Fruit fly (Drosophila melanogaster) whole organism, pupa: ENCODE data around the gene Adi1.

Experiments used
- CG10348 ChIP-seq: fragments of 200-800 bp; sonication (Bioruptor generic); IDR thresholded peaks from 2 replicates; pipeline ENCODE4 v1.3.6; 2022; ENCODE audit warnings: missing biosample characterization, missing genetic modification characterization
- CG12605 ChIP-seq: fragments of 200-800 bp; sonication (Bioruptor generic); IDR thresholded peaks from 2 replicates; pipeline ENCODE4 v1.3.6; 2022; ENCODE audit warnings: missing biosample characterization, missing genetic modification characterization
- CG13204 ChIP-seq: fragments of 200-800 bp; sonication (Bioruptor generic); optimal IDR thresholded peaks from 2 replicates; lab custom pipeline; 2018; ENCODE audit warnings: missing biosample characterization, mild to moderate bottlenecking, missing genetic modification characterization, moderate library complexity
- CG14655 ChIP-seq: fragments of 200-800 bp; sonication (Bioruptor generic); optimal IDR thresholded peaks from 3 replicates; lab custom pipeline; 2017; ENCODE audit warnings: mild to moderate bottlenecking, missing biosample characterization, missing genetic modification reagents, missing genetic modification characterization
- CG15710 ChIP-seq: fragments of 200-800 bp; sonication (Bioruptor generic); optimal IDR thresholded peaks from 2 replicates; lab custom pipeline; 2018; ENCODE audit warnings: missing biosample characterization, mild to moderate bottlenecking, missing genetic modification characterization, moderate library complexity
- CG17806 ChIP-seq: fragments of 200-800 bp; sonication (Bioruptor generic); optimal IDR thresholded peaks from 2 replicates; lab custom pipeline; 2018; ENCODE audit warnings: missing biosample characterization, mild to moderate bottlenecking, missing genetic modification characterization, moderate library complexity
- CG32121 ChIP-seq: fragments of 200-800 bp; sonication (Bioruptor generic); IDR thresholded peaks from 2 replicates; pipeline ENCODE4 v1.3.6; 2022; ENCODE audit warnings: missing biosample characterization, missing genetic modification characterization
- CG34367 ChIP-seq: fragments of 200-800 bp; sonication (Bioruptor generic); optimal IDR thresholded peaks from 2 replicates; lab custom pipeline; 2018; ENCODE audit warnings: missing biosample characterization, mild to moderate bottlenecking, missing genetic modification characterization
- CG4496 ChIP-seq: fragments of 200-800 bp; sonication (Bioruptor generic); IDR thresholded peaks from 3 replicates; pipeline ENCODE4 v1.3.6; 2022; ENCODE audit warnings: missing biosample characterization, missing genetic modification characterization
- CG8159 ChIP-seq: fragments of 200-800 bp; sonication (Bioruptor generic); optimal IDR thresholded peaks from 3 replicates; lab custom pipeline; 2018; ENCODE audit warnings: missing biosample characterization, mild to moderate bottlenecking, missing genetic modification characterization, moderate library complexity
- CG8301 ChIP-seq: fragments of 200-800 bp; sonication (Bioruptor generic); optimal IDR thresholded peaks from 2 replicates; lab custom pipeline; 2018; ENCODE audit warnings: missing biosample characterization, mild to moderate bottlenecking, missing genetic modification characterization
- CG9948 ChIP-seq: fragments of 200-800 bp; sonication (Bioruptor generic); optimal IDR thresholded peaks from 2 replicates; lab custom pipeline; 2018; ENCODE audit warnings: missing biosample characterization, mild to moderate bottlenecking, missing genetic modification characterization, moderate library complexity
- D1 ChIP-seq: fragments of 200-800 bp; sonication (Bioruptor generic); optimal IDR thresholded peaks from 2 replicates; lab custom pipeline; 2018; ENCODE audit warnings: missing biosample characterization, mild to moderate bottlenecking, missing genetic modification characterization, moderate library complexity
- EcR ChIP-seq: fragments of 200-800 bp; sonication (Bioruptor generic); optimal IDR thresholded peaks from 3 replicates; lab custom pipeline; 2019; ENCODE audit warnings: missing biosample characterization, missing genetic modification characterization, mild to moderate bottlenecking, moderate library complexity, missing genetic modification reagents
- Ets98B ChIP-seq: fragments of 200-800 bp; sonication (Bioruptor generic); IDR thresholded peaks from 2 replicates; pipeline ENCODE4 v1.3.6; 2022; ENCODE audit warnings: missing biosample characterization, missing genetic modification characterization
- Pif1A ChIP-seq: fragments of 200-800 bp; sonication (Bioruptor generic); optimal IDR thresholded peaks from 3 replicates; lab custom pipeline; 2016; ENCODE audit warnings: missing biosample characterization, missing genetic modification characterization
- Pif1B ChIP-seq: fragments of 200-800 bp; sonication (Bioruptor generic); optimal IDR thresholded peaks from 3 replicates; lab custom pipeline; 2016; ENCODE audit warnings: missing biosample characterization, missing genetic modification characterization
- Snoo ChIP-seq: fragments of 200-800 bp; sonication (Bioruptor generic); optimal IDR thresholded peaks from 3 replicates; lab custom pipeline; 2017; ENCODE audit warnings: missing biosample characterization, mild to moderate bottlenecking, missing genetic modification characterization, inconsistent platforms
- fd96Ca ChIP-seq: fragments of 200-800 bp; sonication (Bioruptor generic); IDR thresholded peaks from 3 replicates; pipeline ENCODE4 v1.3.6; 2022; ENCODE audit warnings: missing biosample characterization, missing genetic modification characterization
- gl ChIP-seq: fragments of 200-800 bp; sonication (Bioruptor generic); optimal IDR thresholded peaks from 2 replicates; lab custom pipeline; 2018; ENCODE audit warnings: missing biosample characterization, mild to moderate bottlenecking, missing genetic modification characterization
- rn ChIP-seq: fragments of 200-800 bp; sonication (Bioruptor generic); IDR thresholded peaks from 2 replicates; pipeline ENCODE4 v1.3.6; 2022; ENCODE audit warnings: missing biosample characterization, missing genetic modification characterization

The Adi1 gene

DNA sequence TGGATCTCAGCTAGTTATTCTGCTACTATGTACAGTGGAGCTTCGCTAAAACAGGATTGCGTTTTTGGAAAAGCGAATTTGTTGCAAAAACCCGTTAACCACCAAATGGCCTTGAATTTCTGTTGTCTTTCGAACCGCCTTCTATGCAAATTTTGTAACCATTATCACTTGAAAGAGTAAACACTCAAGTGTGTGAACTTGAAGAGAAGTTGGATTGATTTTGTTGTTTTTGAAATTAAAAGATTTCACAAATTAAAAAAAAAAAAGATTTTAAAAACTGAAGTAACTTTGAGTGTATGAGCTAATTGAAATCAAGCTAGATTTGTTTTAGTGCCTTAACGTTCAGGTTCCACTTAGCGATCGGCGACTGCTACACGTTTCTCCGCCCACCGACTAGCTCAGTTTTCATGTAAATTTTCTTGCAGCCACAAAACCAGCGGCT, 20.7 kb downstream of the Adi1 start:
- peak; percentile 64 for TF ChIP-seq Pif1B (GFP tag; lab: Kevin White, UChicago)
- TF ChIP-seq CG4496 (GFP tag; lab: Robert Waterston, UW), result peak; percentile 86
- TF ChIP-seq Ets98B (GFP tag; lab: Robert Waterston, UW), result peak; percentile 78
- TF ChIP-seq rn, result peak; percentile 74
- peak; percentile 21 for TF ChIP-seq Snoo
- peak; percentile 47 for TF ChIP-seq CG15710 (tag; lab: Kevin White, UChicago)
- TF ChIP-seq CG10348 (GFP tag; lab: Robert Waterston, UW), result peak; percentile 73
- TF ChIP-seq fd96Ca (GFP tag; lab: Robert Waterston, UW), result peak; percentile 86
- TF ChIP-seq CG13204 (GFP tag; lab: Kevin White, UChicago), result no peak
- TF ChIP-seq EcR, result no peak
- peak; percentile 82 for TF ChIP-seq CG32121 (GFP tag; lab: Robert Waterston, UW)
- TF ChIP-seq CG17806 (tag; lab: Kevin White, UChicago), result peak; percentile 71
- peak; percentile 85 for TF ChIP-seq Pif1A (GFP tag; lab: Kevin White, UChicago)
- peak; percentile 87 for TF ChIP-seq CG8301 (tag; lab: Kevin White, UChicago)
- TF ChIP-seq CG14655 (GFP tag; lab: Kevin White, UChicago), result no peak
- no peak for TF ChIP-seq CG34367 (tag; lab: Kevin White, UChicago)
- peak; percentile 46 for TF ChIP-seq D1 (tag; lab: Kevin White, UChicago)
- peak; percentile 51 for TF ChIP-seq CG12605 (GFP tag; lab: Robert Waterston, UW)
- peak; percentile 68 for TF ChIP-seq CG9948 (tag; lab: Kevin White, UChicago)
- peak; percentile 68 for TF ChIP-seq CG8159 (tag; lab: Kevin White, UChicago)
- no peak for TF ChIP-seq gl (tag; lab: Kevin White, UChicago)
- TF ChIP-seq, all 21 proteins: peak for 16

DNA sequence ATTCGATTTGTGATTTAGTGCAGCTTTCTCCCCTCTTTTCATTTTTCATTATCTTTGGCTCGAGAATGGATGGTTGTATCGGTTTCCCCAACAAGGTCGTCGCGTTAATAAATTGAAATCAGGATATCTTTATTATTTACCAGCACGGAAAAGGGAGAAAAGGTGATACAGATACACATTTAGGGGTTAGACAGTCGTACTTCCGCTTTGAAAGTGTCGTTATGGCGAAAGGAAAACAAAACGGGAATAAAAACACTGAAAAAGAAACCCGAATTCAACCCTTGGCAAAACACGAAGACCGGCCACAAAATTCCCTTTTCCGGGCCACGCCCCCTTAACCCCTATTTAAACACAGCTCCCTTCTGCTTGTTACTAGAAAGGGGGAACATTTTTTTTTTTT, 21.3 kb downstream of the Adi1 start:
- no peak for TF ChIP-seq CG13204 (GFP tag; lab: Kevin White, UChicago)
- TF ChIP-seq CG12605 (GFP tag; lab: Robert Waterston, UW), result no peak
- no peak for TF ChIP-seq D1 (tag; lab: Kevin White, UChicago)
- TF ChIP-seq CG9948 (tag; lab: Kevin White, UChicago), result no peak
- TF ChIP-seq CG8159 (tag; lab: Kevin White, UChicago), result no peak
- no peak for TF ChIP-seq Ets98B (GFP tag; lab: Robert Waterston, UW)
- TF ChIP-seq CG17806 (tag; lab: Kevin White, UChicago), result no peak
- no peak for TF ChIP-seq CG14655 (GFP tag; lab: Kevin White, UChicago)
- no peak for TF ChIP-seq Pif1B (GFP tag; lab: Kevin White, UChicago)
- TF ChIP-seq CG8301 (tag; lab: Kevin White, UChicago), result no peak
- TF ChIP-seq rn, result no peak
- no peak for TF ChIP-seq Snoo
- no peak for TF ChIP-seq Pif1A (GFP tag; lab: Kevin White, UChicago)
- no peak for TF ChIP-seq CG32121 (GFP tag; lab: Robert Waterston, UW)
- TF ChIP-seq, all 21 proteins: peak for 0

DNA sequence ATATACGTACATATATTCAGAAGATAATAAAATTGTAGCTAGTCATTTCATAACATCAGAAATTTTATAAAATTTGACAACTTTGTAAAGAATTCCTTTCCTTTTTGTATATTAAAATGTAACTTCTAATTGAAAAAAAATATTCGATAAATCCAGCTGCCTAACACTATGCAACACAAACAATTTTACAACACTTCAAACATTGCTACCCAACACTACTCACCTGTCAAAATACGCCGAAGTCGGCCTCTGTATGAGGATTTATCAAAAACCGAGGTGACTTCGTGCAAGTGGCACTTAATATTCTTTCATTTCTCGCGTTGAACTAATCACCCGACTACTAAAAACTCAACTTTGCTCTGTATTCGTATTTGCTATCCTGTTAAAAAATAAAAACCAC, 23.4 kb downstream of the Adi1 start:
- TF ChIP-seq CG17806 (tag; lab: Kevin White, UChicago) (no peak), Snoo (no peak), rn (no peak), CG10348 (GFP tag; lab: Robert Waterston, UW) (no peak), CG32121 (GFP tag; lab: Robert Waterston, UW) (no peak), Ets98B (GFP tag; lab: Robert Waterston, UW) (no peak), CG34367 (tag; lab: Kevin White, UChicago) (no peak), D1 (tag; lab: Kevin White, UChicago) (no peak), Pif1B (GFP tag; lab: Kevin White, UChicago) (no peak), CG9948 (tag; lab: Kevin White, UChicago) (no peak), CG8159 (tag; lab: Kevin White, UChicago) (no peak), CG12605 (GFP tag; lab: Robert Waterston, UW) (no peak), fd96Ca (GFP tag; lab: Robert Waterston, UW) (no peak), EcR (no peak), CG8301 (tag; lab: Kevin White, UChicago) (no peak), CG14655 (GFP tag; lab: Kevin White, UChicago) (no peak)

DNA sequence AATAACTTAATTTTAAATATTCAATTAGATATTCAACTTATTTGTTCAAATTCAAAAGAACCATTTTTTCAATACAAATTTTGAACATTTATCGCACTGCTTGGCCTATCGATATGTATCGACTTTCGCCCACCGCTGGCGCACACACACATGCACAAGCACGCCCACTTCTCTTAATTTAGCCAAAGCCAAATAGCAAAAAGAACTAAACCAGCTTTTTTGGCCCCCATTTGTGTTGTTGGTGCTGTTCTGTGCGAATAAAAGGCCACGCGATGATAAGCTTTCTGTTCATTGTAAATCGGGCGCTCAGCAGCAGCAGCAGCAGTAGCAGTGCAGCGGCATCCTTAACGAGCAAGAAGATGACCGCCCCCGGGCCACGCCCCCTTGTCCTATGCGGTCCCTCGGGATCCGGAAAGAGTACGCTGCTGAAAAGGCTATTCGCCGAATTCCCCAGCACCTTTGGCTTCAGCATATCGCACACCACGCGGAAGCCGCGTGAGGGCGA, 27.8 kb downstream of the Adi1 start, which contains the start of gene CG11811:
CG11811 (plus strand) TSS at position 121 of the 505 bp plus-strand sequence.
- TF ChIP-seq D1 (tag; lab: Kevin White, UChicago) (peak; percentile 71), Ets98B (GFP tag; lab: Robert Waterston, UW) (peak; percentile 27), CG9948 (tag; lab: Kevin White, UChicago) (no peak), EcR (no peak), Snoo (no peak), CG10348 (GFP tag; lab: Robert Waterston, UW) (no peak), Pif1A (GFP tag; lab: Kevin White, UChicago) (no peak), gl (tag; lab: Kevin White, UChicago) (no peak), CG15710 (tag; lab: Kevin White, UChicago) (no peak), CG34367 (tag; lab: Kevin White, UChicago) (no peak), Pif1B (GFP tag; lab: Kevin White, UChicago) (no peak), CG14655 (GFP tag; lab: Kevin White, UChicago) (no peak), CG13204 (GFP tag; lab: Kevin White, UChicago) (no peak), CG4496 (GFP tag; lab: Robert Waterston, UW) (peak; percentile 45; the same call in 1 of the 3 replicates), CG32121 (GFP tag; lab: Robert Waterston, UW) (peak; percentile 51), CG8159 (tag; lab: Kevin White, UChicago) (no peak), fd96Ca (GFP tag; lab: Robert Waterston, UW) (no peak), rn (no peak), CG12605 (GFP tag; lab: Robert Waterston, UW) (0 out of 2 replicates have a peak, but pooled peaks have one; percentile 20), CG8301 (tag; lab: Kevin White, UChicago) (no peak), CG17806 (tag; lab: Kevin White, UChicago) (no peak)
